Fruit fly (Drosophila melanogaster) whole organism, prepupa: Measurements from ENCODE around the gene CG17110.

Source experiments
- CG6854 ChIP-seq: fragments of 200-800 bp; sonication (Bioruptor generic); optimal IDR thresholded peaks from 2 replicates; lab custom pipeline; 2017; ENCODE audit warnings: missing biosample characterization, mild to moderate bottlenecking, missing genetic modification characterization
- CG9139 ChIP-seq: fragments of 200-800 bp; sonication (Bioruptor generic); optimal IDR thresholded peaks from 3 replicates; lab custom pipeline; 2017; ENCODE audit warnings: missing biosample characterization, mild to moderate bottlenecking, missing genetic modification characterization
- Eip78C ChIP-seq: fragments of 200-800 bp; sonication (Bioruptor generic); peaks from one replicate; lab custom pipeline; 2016; ENCODE audit warnings: missing biosample characterization, missing genetic modification characterization
- Hr38 ChIP-seq: sonication (Bioruptor generic); optimal IDR thresholded peaks from 2 replicates; lab custom pipeline; 2016; ENCODE audit warnings: missing biosample characterization, missing genetic modification characterization
- dsx ChIP-seq: fragments of 200-800 bp; optimal IDR thresholded peaks from 3 replicates; lab custom pipeline; 2019; ENCODE audit warnings: missing biosample characterization, mild to moderate bottlenecking, missing genetic modification characterization, moderate library complexity; ENCODE audit not compliant: poor library complexity, severe bottlenecking

DNA sequence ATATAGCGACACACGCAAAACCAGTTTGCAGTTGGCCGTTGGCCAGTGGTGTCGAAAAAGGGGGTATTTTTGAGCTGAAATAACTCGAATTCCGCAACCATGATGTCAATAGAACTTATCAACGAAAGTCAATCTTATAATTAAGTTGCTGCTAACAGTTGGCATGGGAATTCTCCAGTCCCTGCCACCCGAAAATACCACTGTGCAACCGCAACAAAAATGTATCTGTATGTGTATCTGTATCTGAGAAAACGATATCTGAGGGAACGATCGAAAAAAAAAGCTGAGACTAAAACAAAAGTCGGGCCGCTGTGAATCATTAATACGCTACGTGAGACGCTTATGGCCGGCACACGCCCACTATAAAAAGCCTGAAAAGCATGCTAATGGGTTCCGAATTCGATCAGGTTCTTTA is 45.0 kb upstream of the CG17110 start:
- TF ChIP-seq CG9139 (peak; percentile 73), CG6854 (GFP tag; lab: Kevin White, UChicago) (peak; percentile 15), Eip78C (peak; percentile 97), Hr38 (no peak), dsx (peak; percentile 82)
